Worm (Caenorhabditis elegans): ENCODE results near the gene try-13.
A peak's percentile ranks its signal among the peaks of the same experiment; 100 is the strongest.

Gene try-13

ce11 chrV:7432441-7433146 is 7.3 kb upstream of the try-13 start (continued):
- no peak for TF ChIP-seq unc-39 (tag; optimal IDR thresholded peaks at IDR 0.05)
- peak; percentile 87 for TF ChIP-seq sdz-12 (GFP tag; optimal IDR thresholded peaks at IDR 0.05)
- no peak for TF ChIP-seq ctbp-1 (GFP tag; IDR thresholded peaks at IDR 0.05)
- peak; percentile 39 for TF ChIP-seq spr-3 (GFP tag; optimal IDR thresholded peaks at IDR 0.05)
- TF ChIP-seq dmd-6 (GFP tag; IDR thresholded peaks at IDR 0.05) = peak; percentile 25
- peak in 1 of 2 experiments; percentile 7 for TF ChIP-seq lsy-2 (tag; optimal IDR thresholded peaks at IDR 0.05)
- peak; percentile 29 for TF ChIP-seq mes-2 (tag; optimal IDR thresholded peaks at IDR 0.05; ENCODE audit: poor library complexity, severe bottlenecking)
- peak in 1 of 2 experiments; percentile 74 for TF ChIP-seq unc-62 (GFP tag; optimal IDR thresholded peaks at IDR 0.05 in 1 of 2)
- TF ChIP-seq unc-62 (tag; optimal IDR thresholded peaks at IDR 0.05) = no peak
- TF ChIP-seq snpc-1.2 (GFP tag; IDR thresholded peaks at IDR 0.05) = no peak; the same call in 1 of the 2 replicates
- peak; percentile 68 for TF ChIP-seq nhr-102 (tag; optimal IDR thresholded peaks at IDR 0.05)
- TF ChIP-seq F10B5.3 (tag; optimal IDR thresholded peaks at IDR 0.05) = no peak

- TF ChIP-seq lin-29 (GFP tag; IDR thresholded peaks at IDR 0.05) (no peak), saeg-2 (GFP tag; IDR thresholded peaks at IDR 0.05) (no peak), arid-1 (GFP tag; conservative IDR thresholded peaks at IDR 0.05) (no peak), aha-1 (tag) (no peak), vab-7 (GFP tag; IDR thresholded peaks at IDR 0.05) (no peak), egl-27 (tag; optimal IDR thresholded peaks at IDR 0.05) (no peak), ceh-62 (tag; optimal IDR thresholded peaks at IDR 0.05) (no peak), duxl-1 (tag; optimal IDR thresholded peaks at IDR 0.05; ENCODE audit: poor library complexity) (peak; percentile 23), F10B5.3 (tag; optimal IDR thresholded peaks at IDR 0.05) (no peak), Y75B8A.6 (GFP tag; IDR thresholded peaks at IDR 0.05) (no peak), nhr-77 (tag; optimal IDR thresholded peaks at IDR 0.05) (peak; percentile 52), snpc-4 (tag; optimal IDR thresholded peaks at IDR 0.05) (no peak), hlh-11 (tag; optimal IDR thresholded peaks at IDR 0.05) (peak; percentile 79), nhr-102 (tag; optimal IDR thresholded peaks at IDR 0.05) (no peak), ceh-28 (tag; optimal IDR thresholded peaks at IDR 0.05) (no peak), lin-39 (tag; optimal IDR thresholded peaks at IDR 0.05) (no peak), lin-13 (GFP tag; optimal IDR thresholded peaks at IDR 0.05) (no peak), daf-19 (GFP tag; conservative IDR thresholded peaks at IDR 0.05) (no peak), R02D3.7 (tag; optimal IDR thresholded peaks at IDR 0.05) (no peak), mdl-1 (tag; optimal IDR thresholded peaks at IDR 0.05) (peak in 1 of 2 experiments; percentile 89), Y5F2A.4 (GFP tag; optimal IDR thresholded peaks at IDR 0.05) (no peak), egl-43 (GFP tag; IDR thresholded peaks at IDR 0.05) (no peak), fos-1 (tag; optimal IDR thresholded peaks at IDR 0.05) (no peak), hmg-1.1 (GFP tag; IDR thresholded peaks at IDR 0.05) (no peak; the same call in 1 of the 2 replicates), pqm-1 (tag; optimal IDR thresholded peaks at IDR 0.05) (no peak), spr-3 (GFP tag; optimal IDR thresholded peaks at IDR 0.05) (no peak), jun-1 (tag; optimal IDR thresholded peaks at IDR 0.05) (no peak), nhr-11 (tag; optimal IDR thresholded peaks at IDR 0.05) (peak; percentile 32), spr-1 (tag; optimal IDR thresholded peaks at IDR 0.05) (no peak), zip-11 (GFP tag; IDR thresholded peaks at IDR 0.05) (no peak), mxl-2 (GFP tag; conservative IDR thresholded peaks at IDR 0.05) (peak; percentile 39; the same call in 1 of the 2 replicates), ceh-44 (GFP tag; IDR thresholded peaks at IDR 0.05) (no peak), unc-130 (GFP tag; optimal IDR thresholded peaks at IDR 0.05) (no peak), dve-1 (tag; optimal IDR thresholded peaks at IDR 0.05; ENCODE audit: insufficient read depth) (peak; percentile 64), dpl-1 (GFP tag; optimal IDR thresholded peaks at IDR 0.05) (peak; percentile 24), pha-4 (GFP tag; IDR thresholded peaks at IDR 0.05) (no peak), pha-4 (tag; optimal IDR thresholded peaks at IDR 0.05) (peak; percentile 2), nhr-41 (GFP tag; IDR thresholded peaks at IDR 0.05) (no peak), nhr-10 (tag; optimal IDR thresholded peaks at IDR 0.05) (no peak), unc-62 (GFP tag; optimal IDR thresholded peaks at IDR 0.05 in 1 of 2) (peak in 1 of 2 experiments; percentile 78), unc-62 (tag; optimal IDR thresholded peaks at IDR 0.05) (no peak)
Measured at ce11 chrV:7434805-7435363, 5.0 kb upstream of the try-13 start.
